Worm (Caenorhabditis elegans) whole organism, L2 larva: ENCODE data around the gene srw-44.

Experiments
- C34F6.9 ChIP-seq: fragments of 150-350 bp; optimal IDR thresholded peaks from 2 replicates; lab custom pipeline; 2014; ENCODE audit warnings: missing biosample characterization, missing genetic modification characterization
- F13H6.1 ChIP-seq: sonication (generic microtip); optimal IDR thresholded peaks from 2 replicates; lab custom pipeline; 2016; ENCODE audit warnings: missing genetic modification characterization, missing compliant biosample characterization
- R02D3.7 ChIP-seq: fragments of 150-350 bp; optimal IDR thresholded peaks from 2 replicates; lab custom pipeline; 2014; ENCODE audit warnings: missing biosample characterization, missing genetic modification characterization
- ZK546.5 ChIP-seq: sonication (generic microtip); optimal IDR thresholded peaks from 2 replicates; lab custom pipeline; 2017; ENCODE audit warnings: missing biosample characterization, missing genetic modification characterization
- aly-2 ChIP-seq: fragments of 150-350 bp; optimal IDR thresholded peaks from 2 replicates; lab custom pipeline; 2014; ENCODE audit warnings: missing biosample characterization, missing genetic modification characterization
- ama-1 ChIP-seq: fragments of 150-350 bp; optimal IDR thresholded peaks from 2 replicates; lab custom pipeline; 2018; ENCODE audit warnings: inconsistent platforms
- blmp-1 ChIP-seq: sonication (generic microtip); optimal IDR thresholded peaks from 2 replicates; lab custom pipeline; 2017; ENCODE audit warnings: missing genetic modification characterization, mild to moderate bottlenecking, missing compliant biosample characterization, antibody characterized with exemption, moderate library complexity; ENCODE audit not compliant: insufficient read depth
- ceh-16 ChIP-seq: fragments of 150-350 bp; optimal IDR thresholded peaks from 2 replicates; lab custom pipeline; 2014; ENCODE audit warnings: missing biosample characterization, missing genetic modification characterization
- ceh-82 ChIP-seq: fragments of 150-350 bp; optimal IDR thresholded peaks from 2 replicates; lab custom pipeline; 2014; ENCODE audit warnings: missing biosample characterization, missing genetic modification characterization
- crh-2 ChIP-seq: sonication (generic microtip); optimal IDR thresholded peaks from 2 replicates; lab custom pipeline; 2017; ENCODE audit warnings: missing biosample characterization, missing genetic modification characterization
- dmd-4 ChIP-seq: sonication (generic microtip); optimal IDR thresholded peaks from 2 replicates; lab custom pipeline; 2017; ENCODE audit warnings: missing biosample characterization, missing genetic modification characterization
- egl-27 ChIP-seq: sonication (generic microtip); optimal IDR thresholded peaks from 3 replicates; lab custom pipeline; 2017; ENCODE audit warnings: missing biosample characterization, missing genetic modification reagents, missing genetic modification characterization
- elt-1 ChIP-seq: fragments of 150-350 bp; optimal IDR thresholded peaks from 2 replicates; lab custom pipeline; 2014; ENCODE audit warnings: missing biosample characterization, missing genetic modification characterization
- elt-3 ChIP-seq: sonication (generic microtip); optimal IDR thresholded peaks from 2 replicates; lab custom pipeline; 2017; ENCODE audit warnings: missing biosample characterization, missing genetic modification characterization
- fos-1 ChIP-seq: fragments of 150-350 bp; optimal IDR thresholded peaks from 2 replicates; lab custom pipeline; 2014; ENCODE audit warnings: missing biosample characterization, missing genetic modification characterization
- gmeb-1 ChIP-seq: fragments of 150-350 bp; optimal IDR thresholded peaks from 2 replicates; lab custom pipeline; 2014; ENCODE audit warnings: missing biosample characterization, missing genetic modification characterization
- lin-11 ChIP-seq: fragments of 150-350 bp; sonication (generic microtip); optimal IDR thresholded peaks from 2 replicates; lab custom pipeline; 2014; ENCODE audit warnings: missing biosample characterization, missing genetic modification characterization, inconsistent platforms, mixed read lengths
- lsy-2 ChIP-seq, 2 experiments: fragments of 150-350 bp in 1 of 2; sonication (generic microtip) in 1 of 2; optimal IDR thresholded peaks; 2 replicates each; lab custom pipeline; 2014 to 2017; ENCODE audit warnings: missing biosample characterization in 2 of 2, missing genetic modification characterization in 2 of 2
- mab-5 ChIP-seq: fragments of 150-350 bp; optimal IDR thresholded peaks from 2 replicates; lab custom pipeline; 2014; ENCODE audit warnings: missing biosample characterization, missing genetic modification characterization
- mbf-1 ChIP-seq: sonication (generic microtip); optimal IDR thresholded peaks from 2 replicates; lab custom pipeline; 2017; ENCODE audit warnings: missing biosample characterization, missing genetic modification characterization
- nhr-10 ChIP-seq: sonication (generic microtip); optimal IDR thresholded peaks from 2 replicates; lab custom pipeline; 2017; ENCODE audit warnings: missing biosample characterization, missing genetic modification characterization
- nhr-129 ChIP-seq: fragments of 150-350 bp; optimal IDR thresholded peaks from 2 replicates; lab custom pipeline; 2014; ENCODE audit warnings: missing biosample characterization, missing genetic modification characterization
- nhr-23 ChIP-seq: fragments of 150-350 bp; optimal IDR thresholded peaks from 2 replicates; lab custom pipeline; 2014; ENCODE audit warnings: missing biosample characterization, missing genetic modification reagents, missing genetic modification characterization
- nhr-237 ChIP-seq: fragments of 150-350 bp; optimal IDR thresholded peaks from 2 replicates; lab custom pipeline; 2014; ENCODE audit warnings: missing biosample characterization, missing genetic modification characterization
- nhr-25 ChIP-seq: fragments of 150-350 bp; sonication (generic microtip); optimal IDR thresholded peaks from 3 replicates; lab custom pipeline; 2014; ENCODE audit warnings: missing biosample characterization, missing genetic modification characterization
- nhr-6 ChIP-seq: fragments of 150-350 bp; optimal IDR thresholded peaks from 2 replicates; lab custom pipeline; 2014; ENCODE audit warnings: missing biosample characterization, missing genetic modification characterization
- nhr-77 ChIP-seq: fragments of 150-350 bp; optimal IDR thresholded peaks from 2 replicates; lab custom pipeline; 2014; ENCODE audit warnings: missing biosample characterization, missing genetic modification characterization
- skn-1 ChIP-seq: sonication (generic microtip); optimal IDR thresholded peaks from 2 replicates; lab custom pipeline; 2017; ENCODE audit warnings: missing biosample characterization, missing genetic modification characterization
- sma-3 ChIP-seq: sonication (generic microtip); optimal IDR thresholded peaks from 2 replicates; lab custom pipeline; 2016; ENCODE audit warnings: missing genetic modification reagents, missing genetic modification characterization, missing compliant biosample characterization
- snpc-4 ChIP-seq: fragments of 150-350 bp; optimal IDR thresholded peaks from 2 replicates; lab custom pipeline; 2014; ENCODE audit warnings: missing biosample characterization, missing genetic modification characterization
- unc-39 ChIP-seq: fragments of 150-350 bp; optimal IDR thresholded peaks from 2 replicates; lab custom pipeline; 2014; ENCODE audit warnings: missing biosample characterization, missing genetic modification characterization
- unc-55 ChIP-seq: fragments of 150-350 bp; sonication (generic microtip); optimal IDR thresholded peaks from 3 replicates; lab custom pipeline; 2014; ENCODE audit warnings: missing biosample characterization, missing genetic modification reagents, missing genetic modification characterization
- zag-1 ChIP-seq: fragments of 150-350 bp; optimal IDR thresholded peaks from 2 replicates; lab custom pipeline; 2014; ENCODE audit warnings: missing biosample characterization, missing genetic modification characterization
- ztf-11 ChIP-seq: sonication (generic microtip); optimal IDR thresholded peaks from 2 replicates; lab custom pipeline; 2017; ENCODE audit warnings: missing biosample characterization, missing genetic modification characterization

The srw-44 gene

DNA sequence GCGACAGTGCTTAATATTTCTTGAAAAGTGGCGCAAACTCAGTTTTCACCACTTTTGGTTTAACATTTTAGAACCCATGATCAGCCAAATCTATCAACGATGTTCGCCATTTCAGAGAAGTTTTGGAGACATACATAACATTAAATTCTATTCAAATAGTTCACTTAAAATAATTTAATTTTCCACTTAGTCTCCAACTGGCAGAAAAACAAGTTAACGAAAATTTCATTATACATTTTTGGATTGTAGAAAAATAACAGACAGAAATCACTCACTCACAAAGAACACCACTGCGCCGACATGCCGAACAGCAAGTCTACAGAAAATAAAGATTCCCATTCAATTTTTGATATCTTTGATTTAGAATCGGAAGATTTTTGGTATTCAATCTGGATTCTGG lies at the start of gene srw-44:
TSS of gene srw-44 (plus strand) at position 301 of the 400 bp plus-strand sequence.
- TF ChIP-seq lsy-2 (tag; optimal IDR thresholded peaks at IDR 0.05; lab: Kevin White, UChicago) (no peak), sma-3 (no peak)

DNA sequence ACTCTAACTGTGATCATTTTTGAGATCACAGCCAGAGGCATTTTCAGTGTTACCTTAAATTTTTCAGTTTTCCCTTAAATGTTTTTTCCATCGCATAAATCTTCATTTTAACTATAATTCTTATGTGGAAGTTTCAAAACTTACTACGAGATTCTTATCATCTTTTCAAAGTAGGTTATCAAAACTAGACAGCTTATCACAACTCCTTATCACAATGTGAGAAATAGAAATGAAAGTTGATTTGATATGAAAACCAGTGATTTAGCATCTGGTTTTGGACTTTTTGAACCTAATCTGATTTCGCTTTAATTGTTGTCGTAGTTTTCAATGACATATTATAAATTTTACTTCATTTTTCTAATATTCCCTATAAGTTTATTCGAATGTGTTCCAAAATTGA lies 44.2 kb upstream of the srw-44 start, which contains the start of gene mltn-11:
TSS of gene mltn-11 (plus strand) at position 276 of the 400 bp plus-strand sequence.
- TF ChIP-seq R02D3.7 (tag; lab: Kevin White, UChicago) (no peak), aly-2 (tag; lab: Kevin White, UChicago) (no peak), mab-5 (tag; lab: Kevin White, UChicago) (no peak), dmd-4 (tag; lab: Kevin White, UChicago) (no peak), elt-3 (tag; lab: Kevin White, UChicago) (no peak), ztf-11 (no peak)

- TF ChIP-seq elt-3 (tag; lab: Kevin White, UChicago) (no peak), unc-55 (GFP tag; lab: Kevin White, UChicago) (no peak), mbf-1 (tag; lab: Kevin White, UChicago) (no peak), zag-1 (tag; lab: Kevin White, UChicago) (no peak), ceh-82 (tag; lab: Kevin White, UChicago) (no peak), nhr-25 (tag; lab: Kevin White, UChicago) (no peak), nhr-237 (tag; lab: Kevin White, UChicago) (no peak), nhr-23 (tag; lab: Kevin White, UChicago) (no peak), ZK546.5 (tag; lab: Kevin White, UChicago) (no peak)
Observed at ce11 chrV:16638204-16638603, 41.9 kb upstream of the srw-44 start, which contains the start of gene srw-76. Gene srw-76, minus strand, starts transcription at chrV:16638304.

- TF ChIP-seq lsy-2 (tag; optimal IDR thresholded peaks at IDR 0.05; lab: Kevin White, UChicago) (no peak), nhr-237 (tag; lab: Kevin White, UChicago) (no peak), gmeb-1 (tag; lab: Kevin White, UChicago) (no peak), ama-1 (lab: Kevin White, UChicago) (no peak), C34F6.9 (tag; lab: Kevin White, UChicago) (no peak), elt-1 (no peak), unc-39 (no peak), nhr-77 (tag; lab: Kevin White, UChicago) (no peak), nhr-25 (tag; lab: Kevin White, UChicago) (no peak), nhr-6 (tag; lab: Kevin White, UChicago) (no peak), zag-1 (tag; lab: Kevin White, UChicago) (no peak), nhr-129 (tag; lab: Kevin White, UChicago) (no peak), egl-27 (tag; lab: Kevin White, UChicago) (no peak), unc-55 (GFP tag; lab: Kevin White, UChicago) (no peak), elt-3 (tag; lab: Kevin White, UChicago) (no peak), ceh-16 (no peak), crh-2 (tag; lab: Kevin White, UChicago) (no peak), nhr-10 (no peak), snpc-4 (tag; lab: Kevin White, UChicago) (no peak), blmp-1 (tag; lab: Kevin White, UChicago) (no peak)
- TF ChIP-seq, all 48 proteins: peak for 0
Observed at ce11 chrV:16640366-16640765, 39.7 kb upstream of the srw-44 start.

ce11 chrV:16643558-16643957 lies 36.5 kb upstream of the srw-44 start, which contains the start of gene srw-77:
Gene srw-77, minus strand, starts transcription at chrV:16643658.
- TF ChIP-seq nhr-25 (tag; lab: Kevin White, UChicago) (no peak), egl-27 (tag; lab: Kevin White, UChicago) (no peak), mbf-1 (tag; lab: Kevin White, UChicago) (no peak), C34F6.9 (tag; lab: Kevin White, UChicago) (no peak), snpc-4 (tag; lab: Kevin White, UChicago) (no peak), unc-55 (GFP tag; lab: Kevin White, UChicago) (no peak), elt-3 (tag; lab: Kevin White, UChicago) (no peak), skn-1 (tag; lab: Kevin White, UChicago) (no peak), F13H6.1 (tag; lab: Kevin White, UChicago) (no peak), lin-11 (tag; lab: Kevin White, UChicago) (no peak), unc-39 (no peak), mab-5 (tag; lab: Kevin White, UChicago) (no peak), fos-1 (tag; lab: Kevin White, UChicago) (no peak)
- TF ChIP-seq, all 48 proteins: peak for 0
